Worm (Caenorhabditis elegans): Measurements from ENCODE around the gene srg-16.

Gene srg-16

DNA sequence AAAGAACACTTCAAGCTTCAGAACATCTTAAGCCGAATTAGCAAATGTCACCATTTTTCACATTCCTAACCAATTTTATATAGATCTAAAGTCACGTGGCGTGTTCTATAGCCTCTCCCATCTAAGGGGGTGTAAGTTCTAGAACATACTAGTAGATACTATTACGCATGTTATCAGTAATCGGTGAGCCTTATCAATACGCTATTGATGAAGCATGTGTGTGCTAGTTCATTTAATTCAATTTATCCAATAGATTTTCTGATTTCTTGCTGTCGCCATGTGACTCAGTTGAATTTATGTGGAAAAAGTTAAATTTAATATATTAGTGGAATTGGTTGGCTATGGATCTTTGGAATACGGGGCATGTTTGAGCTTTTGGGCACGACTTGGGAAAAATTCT, 39.6 kb downstream of the srg-16 start (continued):
- TF ChIP-seq tbx-2 (tag; optimal IDR thresholded peaks at IDR 0.05) (no peak), unc-62 (GFP tag; optimal IDR thresholded peaks at IDR 0.05) (no peak), nhr-76 (tag; optimal IDR thresholded peaks at IDR 0.05) (no peak), nhr-71 (tag; optimal IDR thresholded peaks at IDR 0.05) (no peak), nhr-19 (GFP tag; conservative IDR thresholded peaks at IDR 0.05) (no peak), ztf-4 (tag; optimal IDR thresholded peaks at IDR 0.05) (no peak)

DNA sequence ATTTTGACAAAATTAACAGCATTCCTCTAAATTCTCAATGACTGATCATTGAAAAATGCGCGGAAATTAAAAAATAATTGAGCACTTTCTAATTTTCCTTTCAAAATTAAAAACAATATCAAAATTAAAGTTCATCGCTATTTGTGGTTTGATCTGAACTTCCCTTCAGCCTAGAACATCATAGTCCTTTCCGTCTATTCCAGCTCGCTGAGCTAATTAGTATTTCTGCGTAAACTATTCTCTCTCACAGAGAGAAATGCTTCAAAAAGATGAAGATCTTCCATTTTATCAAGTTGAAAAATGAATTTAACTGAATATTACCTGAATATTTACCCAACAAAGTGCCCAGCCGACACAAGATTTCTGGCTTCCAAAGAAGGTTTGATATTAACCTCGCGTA, 40.1 kb downstream of the srg-16 start, which contains the start of gene srh-68:
Gene srh-68, plus strand, starts transcription at position 301 of the 400 bp plus-strand sequence.
- TF ChIP-seq elt-2 (tag; optimal IDR thresholded peaks at IDR 0.05) (no peak), egl-13 (tag; optimal IDR thresholded peaks at IDR 0.05) (no peak), ces-1 (GFP tag; optimal IDR thresholded peaks at IDR 0.05) (no peak), lin-13 (GFP tag; optimal IDR thresholded peaks at IDR 0.05) (no peak), ceh-90 (tag; optimal IDR thresholded peaks at IDR 0.05) (no peak), ceh-63 (GFP tag; optimal IDR thresholded peaks at IDR 0.05) (no peak), rnt-1 (tag; optimal IDR thresholded peaks at IDR 0.05) (no peak), tlp-1 (tag; optimal IDR thresholded peaks at IDR 0.05) (no peak), nhr-47 (tag; optimal IDR thresholded peaks at IDR 0.05) (no peak), C34B4.2 (tag; optimal IDR thresholded peaks at IDR 0.05) (no peak), skn-1 (tag; optimal IDR thresholded peaks at IDR 0.05) (no peak), fos-1 (tag; optimal IDR thresholded peaks at IDR 0.05) (no peak), zip-4 (GFP tag; optimal IDR thresholded peaks at IDR 0.05) (no peak), dpl-1 (GFP tag; optimal IDR thresholded peaks at IDR 0.05) (no peak)

DNA sequence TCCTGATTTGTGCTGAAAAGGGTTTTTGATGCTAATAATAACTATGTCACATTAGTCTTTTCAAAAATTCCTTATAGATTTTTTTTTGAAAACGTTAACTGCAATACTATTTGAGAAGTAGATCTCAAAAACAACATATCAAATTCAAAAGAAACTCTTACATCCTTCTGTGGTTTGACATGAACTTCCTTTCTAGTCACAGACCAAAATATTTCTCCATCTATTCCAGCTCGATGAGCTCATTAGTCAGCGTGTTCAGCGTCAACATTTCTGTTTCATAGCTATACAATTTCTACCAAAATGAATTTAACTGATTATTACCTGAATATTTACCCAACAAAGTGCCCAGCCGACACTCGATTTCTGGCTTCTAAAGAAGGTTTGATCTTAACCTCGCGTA, 41.7 kb downstream of the srg-16 start, which contains the start of gene srh-67:
Gene srh-67, plus strand, starts transcription at position 301 of the 400 bp plus-strand sequence.
- no peak for TF ChIP-seq efl-3 (GFP tag; optimal IDR thresholded peaks at IDR 0.05)
- no peak for TF ChIP-seq lsy-2 (tag; optimal IDR thresholded peaks at IDR 0.05)
- TF ChIP-seq ces-1 (GFP tag; optimal IDR thresholded peaks at IDR 0.05), result no peak

DNA sequence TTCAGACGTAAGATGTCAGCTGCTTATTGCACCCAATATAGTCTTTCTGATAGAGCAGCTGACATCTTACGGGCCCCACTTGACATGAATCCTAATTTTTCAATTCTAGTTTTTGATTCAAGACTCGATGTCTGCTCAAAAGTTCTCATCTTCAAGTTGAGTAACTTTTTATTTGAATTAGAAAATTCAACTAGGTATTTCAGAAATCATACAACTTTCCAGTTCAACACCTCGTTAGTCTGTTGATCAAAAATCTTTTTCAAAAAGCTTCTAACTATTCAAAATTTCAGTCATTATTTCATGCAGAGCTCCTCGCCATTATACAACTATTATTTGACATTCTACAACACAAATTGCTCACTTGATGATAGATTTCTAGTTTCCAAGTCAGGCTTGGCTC, 44.9 kb downstream of the srg-16 start, which contains the start of gene srh-73:
Gene srh-73, plus strand, starts transcription at position 301 of the 400 bp plus-strand sequence.
- TF ChIP-seq ets-5 (GFP tag; IDR thresholded peaks at IDR 0.05) (no peak), jun-1 (tag; optimal IDR thresholded peaks at IDR 0.05) (no peak)

DNA sequence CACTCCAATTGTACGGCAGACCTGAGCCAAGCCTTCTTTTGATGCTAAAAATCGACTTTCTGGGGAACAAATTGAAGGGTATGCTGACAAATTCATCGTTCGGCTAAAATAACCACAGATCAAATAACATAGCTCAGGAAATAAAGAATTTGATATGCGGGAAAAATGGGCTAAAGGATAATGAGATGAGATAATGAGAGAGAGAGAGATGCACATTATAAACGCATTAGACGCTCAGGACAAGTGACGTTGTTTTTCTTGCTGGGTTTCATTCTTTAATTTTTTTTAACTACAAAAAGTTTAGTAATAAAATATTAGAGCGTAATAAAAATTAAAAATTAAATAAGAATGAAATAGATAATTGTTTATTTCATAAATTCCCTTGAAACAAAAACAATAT, 47.7 kb downstream of the srg-16 start, which contains the start of gene srh-69:
Gene srh-69, minus strand, starts transcription at position 101 of the 400 bp plus-strand sequence.
- no peak for TF ChIP-seq grh-1 (GFP tag; IDR thresholded peaks at IDR 0.05)
- TF ChIP-seq lin-14 (GFP tag; optimal IDR thresholded peaks at IDR 0.05), result no peak
- no peak for TF ChIP-seq fkh-10 (GFP tag; optimal IDR thresholded peaks at IDR 0.05)
- TF ChIP-seq elt-2 (tag; optimal IDR thresholded peaks at IDR 0.05), result no peak
- TF ChIP-seq unc-30 (tag; optimal IDR thresholded peaks at IDR 0.05), result no peak
- no peak for TF ChIP-seq nhr-11 (tag; optimal IDR thresholded peaks at IDR 0.05)
- TF ChIP-seq blmp-1 (tag; optimal IDR thresholded peaks at IDR 0.05), result no peak
- TF ChIP-seq nhr-84 (tag; optimal IDR thresholded peaks at IDR 0.05), result no peak
- TF ChIP-seq lsy-2 (tag; optimal IDR thresholded peaks at IDR 0.05), result no peak
- TF ChIP-seq pag-3 (tag; optimal IDR thresholded peaks at IDR 0.05; ENCODE audit: borderline replicate concordance, insufficient read depth), result no peak
- TF ChIP-seq nhr-28 (tag; optimal IDR thresholded peaks at IDR 0.05), result no peak
- no peak for TF ChIP-seq hlh-4 (tag; optimal IDR thresholded peaks at IDR 0.05)
- TF ChIP-seq ceh-8 (GFP tag; optimal IDR thresholded peaks at IDR 0.05), result no peak
- no peak for TF ChIP-seq dsc-1 (tag; optimal IDR thresholded peaks at IDR 0.05)
- no peak for TF ChIP-seq swsn-7 (tag; optimal IDR thresholded peaks at IDR 0.05)
- TF ChIP-seq skn-1 (tag; optimal IDR thresholded peaks at IDR 0.05), result no peak
- TF ChIP-seq C16A3.4 (tag; optimal IDR thresholded peaks at IDR 0.05), result no peak
- no peak for TF ChIP-seq mab-9 (GFP tag; IDR thresholded peaks at IDR 0.05)
- no peak for TF ChIP-seq rnt-1 (tag; optimal IDR thresholded peaks at IDR 0.05)
- no peak for TF ChIP-seq ztf-4 (tag; optimal IDR thresholded peaks at IDR 0.05)
